Fruit fly (Drosophila melanogaster) whole organism, prepupa: ENCODE measurements around the gene Taf7.

ENCODE experiments used
- CG16779 ChIP-seq: fragments of 200-800 bp; sonication (Bioruptor generic); optimal IDR thresholded peaks from 3 replicates; lab custom pipeline; 2017; ENCODE audit warnings: missing biosample characterization, mild to moderate bottlenecking, missing genetic modification characterization
- CG6854 ChIP-seq: fragments of 200-800 bp; sonication (Bioruptor generic); optimal IDR thresholded peaks from 2 replicates; lab custom pipeline; 2017; ENCODE audit warnings: missing biosample characterization, mild to moderate bottlenecking, missing genetic modification characterization
- CG7368 ChIP-seq: fragments of 200-800 bp; sonication (Bioruptor generic); optimal IDR thresholded peaks from 3 replicates; lab custom pipeline; 2016; ENCODE audit warnings: missing biosample characterization, missing genetic modification characterization
- Gug ChIP-seq: fragments of 200-800 bp; sonication (Bioruptor generic); IDR thresholded peaks from 2 replicates; pipeline ENCODE4 v1.3.6; 2022; ENCODE audit warnings: missing biosample characterization, missing genetic modification characterization
- Smox ChIP-seq: fragments of 200-800 bp; sonication (Bioruptor generic); optimal IDR thresholded peaks from 3 replicates; lab custom pipeline; 2016; ENCODE audit warnings: missing biosample characterization, missing genetic modification characterization
- vri ChIP-seq: fragments of 200-800 bp; sonication (Bioruptor generic); optimal IDR thresholded peaks from 3 replicates; lab custom pipeline; 2016; ENCODE audit warnings: missing biosample characterization, mild to moderate bottlenecking, missing genetic modification characterization

DNA sequence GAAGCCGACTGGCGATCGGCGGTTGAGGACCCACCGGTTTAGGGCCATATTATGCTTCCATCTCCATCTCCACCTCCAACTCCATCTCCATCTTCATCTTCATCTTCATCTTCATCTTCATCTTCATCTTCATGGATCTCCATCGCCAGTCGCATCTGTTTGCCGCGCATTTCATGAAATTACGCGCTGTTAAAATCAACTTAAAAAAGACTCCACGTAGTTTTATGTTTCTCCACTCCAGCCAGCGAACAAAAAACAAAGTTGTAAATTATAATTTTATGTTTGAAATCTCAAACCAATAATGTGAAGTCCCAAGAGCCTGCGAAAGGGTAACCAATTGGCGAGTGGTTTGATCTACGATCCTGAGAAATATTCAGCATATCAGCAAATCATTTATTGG, 43.0 kb downstream of the Taf7 start:
- TF ChIP-seq vri (GFP tag; lab: Kevin White, UChicago) (no peak), Gug (no peak), CG6854 (no peak), CG16779 (no peak), CG7368 (GFP tag; lab: Kevin White, UChicago) (no peak), Smox (GFP tag; lab: Kevin White, UChicago) (no peak)
